Worm (Caenorhabditis elegans) whole organism, L2 larva: ENCODE results near the gene K01A6.5.
A peak's percentile ranks its signal among the peaks of the same experiment; 100 is the strongest.

Experiments
- C34F6.9 ChIP-seq: fragments of 150-350 bp; optimal IDR thresholded peaks from 2 replicates; lab custom pipeline; 2014; ENCODE audit warnings: missing biosample characterization, missing genetic modification characterization
- R02D3.7 ChIP-seq: fragments of 150-350 bp; optimal IDR thresholded peaks from 2 replicates; lab custom pipeline; 2014; ENCODE audit warnings: missing biosample characterization, missing genetic modification characterization
- Y55F3AM.14 ChIP-seq: fragments of 200-800 bp; sonication (Bioruptor generic); optimal IDR thresholded peaks from 2 replicates; lab custom pipeline; 2018; ENCODE audit warnings: mild to moderate bottlenecking, missing genetic modification characterization, missing compliant biosample characterization
- ZK546.5 ChIP-seq: sonication (generic microtip); optimal IDR thresholded peaks from 2 replicates; lab custom pipeline; 2017; ENCODE audit warnings: missing biosample characterization, missing genetic modification characterization
- alr-1 ChIP-seq: fragments of 150-350 bp; optimal IDR thresholded peaks from 2 replicates; lab custom pipeline; 2014; ENCODE audit warnings: missing biosample characterization, missing genetic modification characterization
- aly-2 ChIP-seq: fragments of 150-350 bp; optimal IDR thresholded peaks from 2 replicates; lab custom pipeline; 2014; ENCODE audit warnings: missing biosample characterization, missing genetic modification characterization
- ama-1 ChIP-seq: fragments of 150-350 bp; optimal IDR thresholded peaks from 2 replicates; lab custom pipeline; 2018; ENCODE audit warnings: inconsistent platforms
- blmp-1 ChIP-seq: sonication (generic microtip); optimal IDR thresholded peaks from 2 replicates; lab custom pipeline; 2017; ENCODE audit warnings: missing genetic modification characterization, mild to moderate bottlenecking, missing compliant biosample characterization, antibody characterized with exemption, moderate library complexity; ENCODE audit not compliant: insufficient read depth
- ceh-16 ChIP-seq: fragments of 150-350 bp; optimal IDR thresholded peaks from 2 replicates; lab custom pipeline; 2014; ENCODE audit warnings: missing biosample characterization, missing genetic modification characterization
- crh-2 ChIP-seq: sonication (generic microtip); optimal IDR thresholded peaks from 2 replicates; lab custom pipeline; 2017; ENCODE audit warnings: missing biosample characterization, missing genetic modification characterization
- egl-27 ChIP-seq: sonication (generic microtip); optimal IDR thresholded peaks from 3 replicates; lab custom pipeline; 2017; ENCODE audit warnings: missing biosample characterization, missing genetic modification reagents, missing genetic modification characterization
- elt-3 ChIP-seq: sonication (generic microtip); optimal IDR thresholded peaks from 2 replicates; lab custom pipeline; 2017; ENCODE audit warnings: missing biosample characterization, missing genetic modification characterization
- fos-1 ChIP-seq: fragments of 150-350 bp; optimal IDR thresholded peaks from 2 replicates; lab custom pipeline; 2014; ENCODE audit warnings: missing biosample characterization, missing genetic modification characterization
- gmeb-1 ChIP-seq: fragments of 150-350 bp; optimal IDR thresholded peaks from 2 replicates; lab custom pipeline; 2014; ENCODE audit warnings: missing biosample characterization, missing genetic modification characterization
- lin-13 ChIP-seq: fragments of 150-350 bp; optimal IDR thresholded peaks from 2 replicates; lab custom pipeline; 2014; ENCODE audit warnings: missing biosample characterization, missing genetic modification reagents, missing genetic modification characterization
- lin-39 ChIP-seq: fragments of 150-350 bp; optimal IDR thresholded peaks from 2 replicates; lab custom pipeline; 2014; ENCODE audit warnings: missing biosample characterization, missing genetic modification reagents, missing genetic modification characterization
- lsy-2 ChIP-seq, 2 experiments: fragments of 150-350 bp in 1 of 2; sonication (generic microtip) in 1 of 2; optimal IDR thresholded peaks; 2 replicates each; lab custom pipeline; 2014 to 2017; ENCODE audit warnings: missing biosample characterization in 2 of 2, missing genetic modification characterization in 2 of 2
- mbf-1 ChIP-seq: sonication (generic microtip); optimal IDR thresholded peaks from 2 replicates; lab custom pipeline; 2017; ENCODE audit warnings: missing biosample characterization, missing genetic modification characterization
- nhr-11 ChIP-seq: fragments of 150-350 bp; optimal IDR thresholded peaks from 2 replicates; lab custom pipeline; 2014; ENCODE audit warnings: missing biosample characterization, missing genetic modification characterization
- nhr-21 ChIP-seq: fragments of 150-350 bp; optimal IDR thresholded peaks from 2 replicates; lab custom pipeline; 2014; ENCODE audit warnings: missing biosample characterization, missing genetic modification characterization
- nhr-23 ChIP-seq: fragments of 150-350 bp; optimal IDR thresholded peaks from 2 replicates; lab custom pipeline; 2014; ENCODE audit warnings: missing biosample characterization, missing genetic modification reagents, missing genetic modification characterization
- nhr-25 ChIP-seq: fragments of 150-350 bp; sonication (generic microtip); optimal IDR thresholded peaks from 3 replicates; lab custom pipeline; 2014; ENCODE audit warnings: missing biosample characterization, missing genetic modification characterization
- sem-4 ChIP-seq: fragments of 150-350 bp; optimal IDR thresholded peaks from 2 replicates; lab custom pipeline; 2014; ENCODE audit warnings: missing biosample characterization, missing genetic modification reagents, missing genetic modification characterization
- skn-1 ChIP-seq: sonication (generic microtip); optimal IDR thresholded peaks from 2 replicates; lab custom pipeline; 2017; ENCODE audit warnings: missing biosample characterization, missing genetic modification characterization
- sma-3 ChIP-seq: sonication (generic microtip); optimal IDR thresholded peaks from 2 replicates; lab custom pipeline; 2016; ENCODE audit warnings: missing genetic modification reagents, missing genetic modification characterization, missing compliant biosample characterization
- sma-9 ChIP-seq, 2 experiments: fragments of 150-350 bp in 1 of 2; sonication (generic microtip) in 1 of 2; optimal IDR thresholded peaks; 2 replicates each; lab custom pipeline; 2014 to 2016; ENCODE audit warnings: missing genetic modification characterization in 2 of 2, mild to moderate bottlenecking in 1 of 2, missing biosample characterization in 1 of 2, missing compliant biosample characterization in 1 of 2, missing genetic modification reagents in 1 of 2, moderate library complexity in 1 of 2
- snpc-4 ChIP-seq: fragments of 150-350 bp; optimal IDR thresholded peaks from 2 replicates; lab custom pipeline; 2014; ENCODE audit warnings: missing biosample characterization, missing genetic modification characterization
- unc-39 ChIP-seq: fragments of 150-350 bp; optimal IDR thresholded peaks from 2 replicates; lab custom pipeline; 2014; ENCODE audit warnings: missing biosample characterization, missing genetic modification characterization
- unc-55 ChIP-seq: fragments of 150-350 bp; sonication (generic microtip); optimal IDR thresholded peaks from 3 replicates; lab custom pipeline; 2014; ENCODE audit warnings: missing biosample characterization, missing genetic modification reagents, missing genetic modification characterization
- unc-62 ChIP-seq: fragments of 150-350 bp; optimal IDR thresholded peaks from 2 replicates; lab custom pipeline; 2014; ENCODE audit warnings: missing biosample characterization, missing genetic modification reagents, missing genetic modification characterization
- ztf-1 ChIP-seq: fragments of 200-800 bp; sonication (Bioruptor generic); conservative IDR thresholded peaks from 2 replicates; pipeline ENCODE4 v1.3.6; 2022; ENCODE audit warnings: missing genetic modification characterization, missing compliant biosample characterization
- ztf-4 ChIP-seq: fragments of 150-350 bp; optimal IDR thresholded peaks from 2 replicates; lab custom pipeline; 2014; ENCODE audit warnings: missing biosample characterization, missing genetic modification characterization

The K01A6.5 gene

DNA sequence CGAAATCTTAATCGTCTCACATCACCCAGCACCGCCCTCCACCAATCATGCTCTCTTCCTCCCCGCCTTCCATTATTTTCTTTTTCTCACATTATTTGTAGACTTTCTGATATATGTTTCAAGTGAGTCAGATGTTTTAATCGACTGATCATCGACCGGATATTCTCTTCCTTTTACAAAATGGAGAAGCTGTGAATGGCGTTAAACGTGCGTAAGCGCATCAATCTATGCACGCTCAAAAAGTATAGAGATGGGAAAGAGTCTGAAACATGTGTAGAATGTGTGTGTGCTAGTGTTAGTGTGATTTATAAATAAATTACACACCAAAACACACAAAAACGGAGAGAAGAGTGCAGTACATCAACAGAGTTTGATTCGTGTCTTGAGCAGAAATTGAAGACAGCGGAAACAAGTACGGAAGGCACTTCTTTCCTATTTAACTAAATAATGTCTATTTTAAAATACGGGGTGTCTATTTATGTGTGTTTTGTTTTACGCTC is 34.5 kb downstream of the K01A6.5 start:
- TF ChIP-seq sem-4 (tag; lab: Kevin White, UChicago) (no peak), nhr-23 (tag; lab: Kevin White, UChicago) (no peak), blmp-1 (tag; lab: Kevin White, UChicago) (no peak), Y55F3AM.14 (no peak), unc-55 (GFP tag; lab: Kevin White, UChicago) (peak; percentile 35), fos-1 (tag; lab: Kevin White, UChicago) (no peak), snpc-4 (tag; lab: Kevin White, UChicago) (no peak), R02D3.7 (no peak), lin-39 (tag; lab: Kevin White, UChicago) (no peak)

ce11 chrIV:11779028-11779427 is 36.5 kb downstream of the K01A6.5 start, which contains the start of gene lpr-2:
lpr-2 (plus strand) TSS chrIV:11779216.
- TF ChIP-seq R02D3.7 (no peak), unc-62 (GFP tag; lab: Kevin White, UChicago) (no peak)

DNA sequence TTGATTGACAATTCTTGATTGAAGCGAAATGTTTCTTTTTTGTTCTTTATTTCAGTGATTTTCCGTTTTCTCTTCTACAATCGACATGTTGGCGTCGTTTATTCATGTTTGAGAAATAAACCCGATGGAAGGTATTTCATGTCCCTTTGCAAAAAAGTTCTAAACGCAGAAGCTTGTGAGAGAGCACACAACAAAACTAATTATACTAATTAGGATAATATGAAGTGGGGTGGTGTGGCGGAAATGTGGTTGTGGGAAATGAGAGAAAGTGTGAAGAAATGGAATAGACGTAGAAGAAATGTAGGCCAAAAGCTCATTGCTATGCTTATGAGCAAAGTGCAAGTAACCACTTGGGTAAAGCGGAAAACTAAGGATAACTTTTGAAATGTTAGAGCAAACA is 40.3 kb downstream of the K01A6.5 start:
- TF ChIP-seq skn-1 (no peak), ceh-16 (tag; lab: Kevin White, UChicago) (no peak), alr-1 (tag; lab: Kevin White, UChicago) (no peak), egl-27 (tag; lab: Kevin White, UChicago) (no peak), ama-1 (no peak), mbf-1 (no peak), C34F6.9 (tag; lab: Kevin White, UChicago) (no peak), crh-2 (tag; lab: Kevin White, UChicago) (no peak), elt-3 (tag; lab: Kevin White, UChicago) (no peak), nhr-23 (tag; lab: Kevin White, UChicago) (no peak), nhr-25 (no peak), unc-39 (tag; lab: Kevin White, UChicago) (no peak)
- TF ChIP-seq, all 48 proteins: peak for 0

ce11 chrIV:11785064-11785840 is 42.7 kb downstream of the K01A6.5 start:
- TF ChIP-seq ama-1: no peak
- TF ChIP-seq lsy-2 (tag; optimal IDR thresholded peaks at IDR 0.05; lab: Kevin White, UChicago): peak in 1 of 2 experiments; percentile 8
- TF ChIP-seq ztf-4: no peak
- TF ChIP-seq ZK546.5 (tag; lab: Kevin White, UChicago): no peak
- TF ChIP-seq unc-39 (tag; lab: Kevin White, UChicago): no peak
- no peak for TF ChIP-seq unc-62 (GFP tag; lab: Kevin White, UChicago)
- TF ChIP-seq blmp-1 (tag; lab: Kevin White, UChicago): no peak
- TF ChIP-seq ztf-1: no peak
- no peak for TF ChIP-seq R02D3.7
- no peak for TF ChIP-seq lin-39 (tag; lab: Kevin White, UChicago)
- TF ChIP-seq egl-27 (tag; lab: Kevin White, UChicago): no peak
- peak; percentile 73 for TF ChIP-seq unc-55 (GFP tag; lab: Kevin White, UChicago)
- no peak for TF ChIP-seq aly-2 (tag; lab: Kevin White, UChicago)
- no peak for TF ChIP-seq Y55F3AM.14
- TF ChIP-seq, all 48 proteins: peak for 2

ce11 chrIV:11787793-11788192 is 45.3 kb downstream of the K01A6.5 start:
- TF ChIP-seq nhr-21 (tag; lab: Kevin White, UChicago): no peak
- no peak for TF ChIP-seq sma-3
- TF ChIP-seq crh-2 (tag; lab: Kevin White, UChicago): no peak
- TF ChIP-seq unc-55 (GFP tag; lab: Kevin White, UChicago): no peak
- no peak for TF ChIP-seq elt-3 (tag; lab: Kevin White, UChicago)
- no peak for TF ChIP-seq lin-13 (GFP tag; lab: Kevin White, UChicago)
- no peak for TF ChIP-seq sma-9 (GFP tag; optimal IDR thresholded peaks at IDR 0.05; lab: Kevin White, UChicago)
- no peak for TF ChIP-seq sma-9 (tag; optimal IDR thresholded peaks at IDR 0.05; lab: Kevin White, UChicago)
- no peak for TF ChIP-seq aly-2 (tag; lab: Kevin White, UChicago)
- no peak for TF ChIP-seq lin-39 (tag; lab: Kevin White, UChicago)
- no peak for TF ChIP-seq gmeb-1 (tag; lab: Kevin White, UChicago)
- no peak for TF ChIP-seq nhr-11
- no peak for TF ChIP-seq fos-1 (tag; lab: Kevin White, UChicago)
